Fruit fly (Drosophila melanogaster): ENCODE data around the gene Polr2C.

DNA sequence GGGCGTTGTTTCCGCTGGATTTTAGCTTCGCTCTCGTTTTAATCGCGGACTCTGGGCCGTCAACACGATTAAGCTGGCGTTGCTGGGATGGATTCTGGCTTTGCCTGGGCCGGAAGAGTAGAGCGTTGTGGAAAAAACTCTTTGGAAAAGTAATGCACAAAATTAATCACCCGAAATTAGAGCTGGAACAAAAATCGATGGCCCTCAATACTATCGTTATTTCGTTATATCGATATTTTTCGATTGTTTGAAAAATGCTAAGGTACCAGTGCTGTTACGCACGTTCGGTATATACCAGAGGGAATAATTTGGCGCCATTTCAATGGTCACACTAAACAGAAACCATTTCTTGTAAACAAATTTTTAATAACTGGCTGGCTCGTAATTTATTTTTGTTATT, 3.6 kb upstream of the Polr2C start, which contains the start of the genes Arpc1 and Orc5:
- no peak for TF ChIP-seq Usf (GFP tag; optimal IDR thresholded peaks at IDR 0.05)
- peak; percentile 72 for TF ChIP-seq zen2 (GFP tag; IDR thresholded peaks at IDR 0.05; ENCODE audit: partially characterized antibody)
- no peak for TF ChIP-seq CG17359 (tag; optimal IDR thresholded peaks at IDR 0.05)
- no peak for TF ChIP-seq cad (GFP tag; optimal IDR thresholded peaks at IDR 0.05)
- TF ChIP-seq CG14014 (GFP tag; IDR thresholded peaks at IDR 0.05), result no peak
- TF ChIP-seq so (GFP tag; IDR thresholded peaks at IDR 0.05), result no peak
- no peak for TF ChIP-seq CG3838 (GFP tag; optimal IDR thresholded peaks at IDR 0.05)
- no peak for TF ChIP-seq kah (GFP tag; optimal IDR thresholded peaks at IDR 0.05)
- no peak for TF ChIP-seq salm (tag; optimal IDR thresholded peaks at IDR 0.05)
- TF ChIP-seq Gug (GFP tag; IDR thresholded peaks at IDR 0.05), result no peak

Data from whole organism, embryonic.